Worm (Caenorhabditis elegans) whole organism, dauer: ENCODE data around the gene C17F4.12.
"Not testable (repeated sequence)": the region's sequence is repeated elsewhere in the genome, so short reads cannot be mapped to it uniquely, and the experiment has no call there.

Source experiments
- unc-62 ChIP-seq: sonication (generic microtip); optimal IDR thresholded peaks from 2 replicates; lab custom pipeline; 2017; ENCODE audit warnings: missing biosample characterization, missing genetic modification reagents, missing genetic modification characterization

C17F4.12 gene

DNA sequence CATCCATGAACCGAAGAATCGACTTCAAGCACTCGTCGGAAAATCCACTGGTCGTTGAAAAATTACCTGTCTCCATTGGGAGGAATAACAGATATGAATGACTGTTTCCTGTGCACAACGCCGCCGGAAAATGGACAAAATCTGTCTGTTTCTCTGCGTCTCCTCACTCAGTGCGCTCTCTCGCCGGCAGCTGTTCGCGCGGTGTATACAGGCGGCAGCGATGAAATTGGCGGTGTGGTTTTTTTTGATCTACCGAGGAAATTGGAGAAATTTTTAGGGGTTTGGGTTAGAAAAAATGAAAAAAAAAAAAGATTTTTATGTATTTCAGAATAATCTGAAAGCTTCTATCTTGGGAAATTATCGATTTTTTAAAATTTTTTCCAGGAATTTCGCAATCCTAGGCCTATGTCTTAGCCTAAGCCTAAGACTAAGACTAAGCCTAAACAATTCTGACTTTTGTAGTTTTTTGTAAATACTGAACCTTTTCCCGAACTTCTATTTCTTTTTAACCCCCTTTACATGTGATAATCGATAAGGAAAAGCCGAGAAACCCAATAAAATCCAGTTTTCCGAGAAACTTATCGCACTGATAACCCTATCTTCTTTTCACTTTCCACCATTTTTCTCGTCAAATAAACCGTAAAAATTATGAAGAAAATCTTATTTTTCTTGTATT is 4.2 kb upstream of the C17F4.12 start, which contains the start of the genes fbxc-50 and C17F4.2:
Gene fbxc-50 (minus strand): TSS at position 81 of the 676 bp plus-strand sequence.
Gene C17F4.2 (plus strand): TSS at position 626 of the 676 bp plus-strand sequence.
- TF ChIP-seq unc-62 (GFP tag; lab: Kevin White, UChicago) = no peak

DNA sequence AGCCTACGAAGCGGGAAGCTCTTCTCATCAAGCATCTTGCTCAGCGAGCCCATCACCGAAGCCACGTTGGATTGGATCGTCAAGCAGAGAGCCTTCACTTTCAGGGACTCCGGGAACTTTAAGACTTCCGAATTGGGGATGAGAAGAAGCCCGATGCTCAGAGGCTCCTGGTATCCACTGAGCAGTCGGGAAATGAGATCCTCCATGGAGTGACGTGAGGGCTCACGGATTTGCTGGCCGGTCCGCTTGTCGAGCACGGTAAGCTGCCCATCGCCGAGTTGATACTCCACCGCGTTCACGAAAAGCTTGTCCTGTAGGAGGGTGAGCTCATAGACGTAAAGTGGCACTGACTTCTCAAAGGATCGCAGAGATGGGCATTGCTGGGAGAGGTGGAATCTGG is 3.6 kb upstream of the C17F4.12 start:
- no peak for TF ChIP-seq unc-62 (GFP tag; lab: Kevin White, UChicago)

DNA sequence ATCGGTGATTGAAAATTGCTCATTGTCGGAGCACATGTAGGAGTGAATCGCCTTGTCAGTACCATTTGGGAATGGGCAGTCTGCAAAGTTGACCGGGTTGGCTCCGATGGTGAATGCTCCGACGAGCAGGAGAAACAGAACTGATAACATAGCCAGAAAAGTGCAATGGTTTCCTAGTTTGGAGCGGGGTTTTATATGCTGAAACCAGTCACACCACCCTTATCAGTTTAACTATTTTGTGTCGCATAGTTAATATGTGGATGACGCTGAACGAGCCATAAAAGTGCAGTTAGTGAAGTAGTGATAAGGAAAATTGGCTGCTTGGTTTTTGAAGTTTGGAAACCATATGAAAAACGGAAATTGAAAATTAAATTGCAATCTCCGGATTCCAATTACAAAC is 1.9 kb upstream of the C17F4.12 start, which contains the start of gene C17F4.7:
Gene C17F4.7 (minus strand): TSS at position 180 of the 400 bp plus-strand sequence.
- TF ChIP-seq unc-62 (GFP tag; lab: Kevin White, UChicago) = no peak

DNA sequence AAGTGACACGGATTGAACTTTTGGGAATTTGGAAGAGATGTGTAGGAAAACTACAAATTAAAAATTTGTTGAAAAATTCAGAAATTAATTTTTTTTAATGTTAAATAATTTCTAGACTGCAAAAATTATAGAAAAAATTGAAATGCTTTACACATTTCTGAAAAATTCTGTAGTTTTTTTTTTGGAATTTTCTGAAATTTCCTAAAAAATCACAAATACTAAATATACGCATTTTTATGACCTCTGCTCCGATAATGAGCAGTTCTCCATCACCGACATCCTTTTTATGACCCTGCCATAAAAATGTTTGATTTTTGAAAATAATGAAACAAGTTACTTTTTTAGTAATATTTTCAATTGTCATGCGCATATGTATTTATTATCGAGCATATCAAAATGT is 788 bp upstream of the C17F4.12 start:
- no peak for TF ChIP-seq unc-62 (GFP tag; lab: Kevin White, UChicago)

DNA sequence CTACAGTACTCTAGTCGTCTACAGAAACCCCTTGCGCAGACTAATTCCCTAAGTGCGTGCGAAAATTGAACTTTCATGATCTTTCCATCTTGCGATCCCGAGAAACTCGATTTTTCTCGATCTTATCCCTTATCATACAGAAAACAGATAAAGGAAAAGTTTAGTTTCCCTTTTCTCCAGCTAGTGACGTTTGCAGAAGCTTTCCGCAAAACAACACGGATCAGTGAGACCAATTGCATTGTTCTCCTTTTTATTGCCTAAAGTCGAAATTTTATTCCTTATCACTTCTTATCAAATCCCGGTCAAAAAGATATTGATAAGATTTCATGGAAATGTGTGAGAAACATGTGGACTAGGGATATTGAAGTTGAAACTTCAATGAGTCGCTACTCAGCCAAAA is 2.1 kb downstream of the C17F4.12 start:
- no peak for TF ChIP-seq unc-62 (GFP tag; lab: Kevin White, UChicago)

DNA sequence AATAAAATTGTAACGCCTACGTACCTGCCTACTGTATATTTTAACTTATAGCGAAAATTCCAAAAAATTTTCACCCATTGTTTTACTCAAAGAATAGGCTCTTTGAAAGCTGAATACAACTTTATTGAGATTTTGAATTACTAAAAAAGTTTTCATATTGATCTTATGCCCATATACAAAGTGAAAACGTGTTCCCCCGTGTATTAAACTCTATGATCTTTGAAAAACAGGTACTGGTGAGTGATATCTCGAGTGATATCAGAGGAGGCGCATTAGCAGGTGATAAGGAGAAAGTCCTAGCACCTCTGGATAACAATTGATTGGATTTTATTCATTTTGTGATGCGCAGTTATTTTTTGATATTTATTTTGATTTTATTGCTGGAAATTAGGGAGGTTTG is 3.8 kb downstream of the C17F4.12 start, which contains the start of gene C17F4.3:
Gene C17F4.3 (plus strand): TSS at position 301 of the 400 bp plus-strand sequence.
- TF ChIP-seq unc-62 (GFP tag; lab: Kevin White, UChicago) = no peak

DNA sequence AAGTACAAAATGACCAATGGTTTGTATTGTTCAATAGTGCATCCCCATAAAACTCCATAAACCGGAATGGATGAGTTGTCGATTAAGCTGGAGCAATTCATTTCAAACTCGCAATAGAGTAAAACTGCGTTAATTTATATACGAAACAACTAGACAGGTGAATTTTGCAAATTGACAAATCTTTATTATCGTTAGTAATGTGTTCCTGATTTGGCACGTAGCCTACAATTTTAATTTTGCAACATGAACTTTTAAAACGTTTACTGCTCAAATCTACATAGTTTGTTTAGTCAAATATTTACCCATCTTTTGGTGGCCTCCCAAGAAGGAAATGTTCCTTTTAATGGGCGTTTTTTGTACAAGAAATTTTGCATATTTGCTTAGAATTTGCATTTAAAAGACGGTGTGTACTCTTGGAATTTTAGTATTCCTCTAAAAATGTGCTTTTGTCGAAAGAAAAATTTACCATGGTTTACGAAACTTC is 6.9 kb downstream of the C17F4.12 start, which contains the start of the genes srz-67 and C17F4.11:
Gene srz-67 (minus strand): TSS at position 101 of the 484 bp plus-strand sequence.
Gene C17F4.11 (plus strand): TSS at position 434 of the 484 bp plus-strand sequence.
- no peak for TF ChIP-seq unc-62 (GFP tag; lab: Kevin White, UChicago)

DNA sequence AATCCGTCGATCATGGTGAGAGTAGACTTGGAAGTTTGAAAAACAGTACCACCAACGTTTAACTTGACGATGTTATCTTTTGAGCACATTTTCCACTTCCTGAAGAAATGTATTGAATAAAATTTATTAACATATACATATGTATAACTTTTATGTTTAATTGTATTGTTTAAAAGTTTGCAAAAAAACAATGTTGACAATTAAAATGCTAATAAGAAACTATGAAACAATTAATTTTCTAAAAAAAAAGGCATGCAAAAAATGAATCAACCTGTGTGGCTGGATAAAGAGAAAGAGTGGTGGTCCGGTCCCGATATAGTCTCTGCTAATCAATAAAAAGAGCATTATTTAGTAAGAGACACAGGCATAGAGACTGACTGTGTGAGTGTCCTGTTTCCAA is 9.2 kb downstream of the C17F4.12 start, which contains the start of gene C17F4.8:
Gene C17F4.8 (minus strand): TSS at position 101 of the 400 bp plus-strand sequence.
- TF ChIP-seq unc-62 (GFP tag; lab: Kevin White, UChicago) = no peak

DNA sequence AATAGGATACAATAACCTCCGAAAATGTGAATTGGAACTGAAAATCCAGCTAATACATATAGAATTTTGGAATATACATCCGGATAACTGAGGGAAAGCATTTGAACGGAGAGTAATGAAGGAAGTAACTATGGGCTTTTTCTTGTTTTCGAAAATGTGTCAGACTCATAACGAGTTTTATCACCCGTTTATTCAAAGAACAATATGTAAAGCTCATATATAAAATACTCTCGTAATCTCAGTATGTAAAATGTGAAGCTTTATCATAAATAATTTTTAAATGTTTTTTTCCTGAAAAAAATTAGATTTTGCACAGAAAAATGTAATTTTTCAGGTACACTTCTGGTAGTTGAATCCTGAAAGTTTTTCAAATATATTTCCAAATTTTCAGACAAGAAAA is 13.5 kb downstream of the C17F4.12 start, which contains the start of gene srh-297:
Gene srh-297 (minus strand): TSS at position 101 of the 400 bp plus-strand sequence.
- TF ChIP-seq unc-62 (GFP tag; lab: Kevin White, UChicago) = no peak

DNA sequence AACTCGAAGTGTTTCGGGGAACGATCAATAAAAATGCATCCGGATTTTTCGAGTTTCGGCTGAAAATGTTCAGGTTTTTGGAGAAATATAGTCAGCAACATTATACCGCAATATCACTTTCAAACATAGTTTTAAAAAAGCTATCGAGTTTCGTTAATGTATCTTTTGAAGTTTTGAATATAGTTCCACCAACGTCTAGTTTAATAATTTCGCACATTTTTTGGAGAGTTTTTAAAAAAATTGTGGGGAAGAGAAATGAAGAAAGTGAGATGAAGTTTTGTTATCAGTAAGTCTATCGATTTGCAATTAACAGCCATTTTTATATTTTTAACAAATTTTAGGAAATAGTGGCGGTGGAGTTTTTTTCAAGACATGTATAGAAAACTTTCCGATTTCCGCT is 18.2 kb downstream of the C17F4.12 start, which contains the start of gene ZC239.17:
Gene ZC239.17 (minus strand): TSS at position 101 of the 400 bp plus-strand sequence.
- TF ChIP-seq unc-62 (GFP tag; lab: Kevin White, UChicago) = no peak

DNA sequence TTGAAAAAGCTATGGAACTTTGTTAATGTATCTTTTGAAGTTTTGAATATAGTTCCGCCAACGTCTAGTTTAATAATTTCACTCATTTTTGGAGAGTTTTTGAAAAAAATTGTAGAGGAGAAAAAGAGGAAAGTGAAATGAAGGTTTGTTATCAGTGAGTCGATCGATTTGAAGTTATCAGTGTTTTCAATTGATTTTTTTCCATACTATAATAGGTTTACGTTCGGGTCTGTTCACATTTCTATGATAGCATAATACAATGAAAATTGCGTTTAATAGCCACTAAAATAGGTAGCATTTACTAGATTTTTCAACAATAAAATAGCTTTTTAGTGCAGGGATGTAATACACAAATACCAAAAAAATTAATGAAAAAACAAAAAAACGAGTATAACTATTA is 18.8 kb downstream of the C17F4.12 start, which contains the start of gene ZC239.16:
Gene ZC239.16 (minus strand): TSS at position 120 of the 400 bp plus-strand sequence.
- TF ChIP-seq unc-62 (GFP tag; lab: Kevin White, UChicago) = no peak

DNA sequence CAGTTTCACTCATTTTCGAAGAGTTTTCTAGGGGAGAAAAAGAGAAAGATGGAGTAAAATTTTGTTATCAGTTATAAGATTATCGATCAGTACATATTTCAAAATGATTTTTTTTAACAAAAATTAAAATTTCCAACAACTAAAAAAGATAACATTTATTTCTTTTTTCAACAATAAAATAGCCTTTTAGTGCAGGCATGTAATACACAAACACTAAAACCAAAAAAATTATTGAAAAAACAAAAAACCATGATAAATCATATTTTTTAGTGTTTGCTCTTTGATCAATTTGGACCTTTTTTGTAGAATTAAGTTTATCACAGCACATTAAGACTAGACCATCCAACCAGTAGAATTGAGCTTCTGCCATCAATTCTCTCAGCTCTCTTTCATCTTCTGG is 19.3 kb downstream of the C17F4.12 start, which contains the start of gene ZC239.15:
Gene ZC239.15 (minus strand): TSS at position 101 of the 400 bp plus-strand sequence.
- TF ChIP-seq unc-62 (GFP tag; lab: Kevin White, UChicago) = no peak

DNA sequence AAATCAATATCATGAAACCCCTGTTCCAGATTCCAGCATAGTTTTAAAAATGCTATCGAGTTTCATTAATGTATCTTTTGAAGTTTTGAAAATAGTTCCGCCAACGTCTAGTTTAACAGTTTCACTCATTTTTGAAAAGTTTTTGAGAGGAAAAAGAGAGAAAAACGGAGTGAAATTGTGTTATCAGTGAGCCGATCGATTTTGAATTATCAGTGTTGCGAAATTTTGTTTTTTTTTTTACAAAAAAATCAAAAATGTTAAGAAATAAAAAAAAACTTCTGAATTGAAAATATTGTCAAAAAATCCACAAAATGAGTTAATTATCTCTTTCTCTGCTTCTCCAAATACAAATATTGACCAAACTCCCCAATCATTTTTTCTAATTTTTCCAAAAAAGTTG is 21.3 kb downstream of the C17F4.12 start, which contains the start of gene ZC239.13:
Gene ZC239.13 (minus strand): TSS at position 154 of the 400 bp plus-strand sequence.
- TF ChIP-seq unc-62 (GFP tag; lab: Kevin White, UChicago) = no peak

DNA sequence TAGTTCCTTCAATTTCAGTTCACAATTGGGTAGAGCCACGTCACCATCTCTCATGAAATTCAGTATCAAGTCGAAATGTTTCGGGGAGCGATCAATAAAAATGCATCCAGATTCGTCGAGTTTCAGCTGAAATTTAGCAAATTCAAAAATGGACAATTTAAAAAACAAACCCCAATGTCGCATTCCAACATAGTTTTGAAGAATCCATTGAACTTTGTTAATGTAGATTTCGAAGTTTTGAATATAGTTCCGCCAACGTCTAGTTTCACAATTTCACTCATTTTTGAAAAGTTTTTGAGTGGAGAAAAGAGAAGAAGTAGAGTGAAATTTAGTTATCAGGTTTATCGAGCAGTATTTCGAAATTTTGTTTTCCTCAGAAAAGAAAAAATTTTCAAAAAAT is 22.2 kb downstream of the C17F4.12 start, which contains the start of gene ZC239.14:
Gene ZC239.14 (minus strand): TSS at position 305 of the 400 bp plus-strand sequence.
- no peak for TF ChIP-seq unc-62 (GFP tag; lab: Kevin White, UChicago)

DNA sequence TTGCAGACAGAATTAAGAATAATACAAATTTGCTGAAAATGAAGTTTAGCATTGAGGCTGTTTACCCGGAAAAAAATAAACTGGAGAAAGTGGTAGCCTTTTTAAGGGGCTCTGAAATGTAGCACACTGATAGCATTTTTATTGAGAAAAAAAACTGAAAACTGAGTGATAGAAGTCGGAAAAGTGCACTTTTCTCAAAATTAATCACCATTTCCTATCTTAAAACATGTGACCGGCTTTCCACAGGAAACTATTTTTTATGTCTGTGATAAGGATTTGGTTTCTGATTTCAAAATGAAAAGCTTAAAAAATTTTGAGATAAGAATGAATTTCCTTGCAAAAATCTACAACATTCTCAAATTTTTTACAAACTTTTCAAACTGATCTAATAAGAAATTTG is 23.2 kb downstream of the C17F4.12 start, which contains the start of gene ZC239.22:
Gene ZC239.22 (minus strand): TSS at position 101 of the 400 bp plus-strand sequence.
- TF ChIP-seq unc-62 (GFP tag; lab: Kevin White, UChicago) = no peak

DNA sequence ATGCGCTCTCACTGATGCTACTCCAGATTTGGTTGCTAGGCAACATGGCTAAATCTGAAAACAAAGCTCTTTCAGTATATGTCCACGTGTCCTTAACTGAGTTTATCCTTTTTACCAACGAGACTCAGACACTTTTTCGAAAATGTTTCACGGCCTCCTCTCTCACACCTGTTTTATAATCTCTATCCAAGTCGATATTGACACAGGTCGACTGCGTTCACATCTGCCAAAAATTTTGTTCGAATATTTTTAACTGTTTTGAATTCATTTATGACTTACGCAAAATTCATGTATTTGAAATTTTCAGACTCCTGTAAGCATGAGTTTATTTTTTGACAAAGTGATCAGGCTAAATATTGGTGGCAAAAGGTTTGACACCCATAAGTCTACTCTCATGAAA is 28.2 kb downstream of the C17F4.12 start, which contains the start of gene ZC239.3:
Gene ZC239.3 (plus strand): TSS at position 301 of the 400 bp plus-strand sequence.
- TF ChIP-seq unc-62 (GFP tag; lab: Kevin White, UChicago) = not testable (repeated sequence)
